Fruit fly (Drosophila melanogaster) Kc167 (cell line): ENCODE results near the gene Wdr62.

Source experiments
- Myc ChIP-seq: fragments of >200 bp; optimal IDR thresholded peaks from 2 replicates; lab custom pipeline; 2017; ENCODE audit warnings: missing external identifiers
- Sin3A ChIP-seq: fragments of >200 bp; optimal IDR thresholded peaks from 2 replicates; lab custom pipeline; 2018; ENCODE audit warnings: missing external identifiers
- h ChIP-seq: fragments of >200 bp; optimal IDR thresholded peaks from 3 replicates; lab custom pipeline; 2018; ENCODE audit warnings: missing external identifiers
- insv ChIP-seq: fragments of >200 bp; optimal IDR thresholded peaks from 3 replicates; lab custom pipeline; 2018; ENCODE audit warnings: missing external identifiers
- psq ChIP-seq: fragments of >200 bp; optimal IDR thresholded peaks from 2 replicates; lab custom pipeline; 2017; ENCODE audit warnings: missing external identifiers
- ttk ChIP-seq: sonication (Bioruptor generic); optimal IDR thresholded peaks from 2 replicates; lab custom pipeline; 2017; ENCODE audit warnings: missing external identifiers

The Wdr62 gene

dm6 chr2L:1986343-1987280 is 102.2 kb downstream of the Wdr62 start:
- no peak for TF ChIP-seq h (lab: Kevin White, UChicago)
- no peak for TF ChIP-seq ttk (lab: Kevin White, UChicago)
- no peak for TF ChIP-seq Sin3A
- TF ChIP-seq Myc = no peak
- TF ChIP-seq psq (lab: Kevin White, UChicago) = no peak
- TF ChIP-seq insv (lab: Kevin White, UChicago) = no peak

DNA sequence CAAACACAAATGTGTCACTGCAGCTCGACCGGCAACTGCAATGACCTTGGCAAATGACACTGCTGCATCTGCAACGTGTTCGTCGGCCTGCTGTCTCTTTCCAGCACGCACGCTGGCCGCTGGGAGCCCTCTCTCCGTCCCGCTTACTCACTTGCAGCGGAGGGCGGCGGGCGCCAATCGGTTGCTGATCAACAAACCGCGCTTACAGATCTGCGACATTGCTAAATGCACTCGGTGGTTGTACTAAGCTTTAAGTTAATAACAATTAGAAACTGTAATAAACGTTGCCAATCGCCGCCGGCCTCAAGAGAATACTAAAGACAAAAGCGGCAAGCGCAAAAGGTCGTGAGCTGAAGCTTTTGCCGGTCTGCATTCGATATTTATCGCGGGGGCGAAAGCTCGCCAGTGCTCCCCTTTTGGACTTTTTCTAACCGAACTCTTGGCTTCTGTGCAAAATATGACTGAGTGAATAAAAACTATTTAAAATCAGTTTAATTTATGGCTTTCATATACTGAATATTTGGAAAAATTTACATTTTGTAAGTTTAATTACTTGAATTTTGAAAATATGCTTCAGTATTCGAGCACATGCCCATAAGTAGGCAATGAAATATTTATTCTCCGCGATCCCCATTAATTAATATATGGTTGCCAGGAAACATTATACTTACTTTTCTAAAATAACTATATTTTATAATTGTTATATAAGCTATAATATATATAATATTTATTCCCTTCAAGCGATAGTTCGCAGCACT is 103.2 kb downstream of the Wdr62 start, which contains the start of gene Got2:
Gene Got2 (minus strand): TSS at position 325 of the 758 bp plus-strand sequence.
- TF ChIP-seq insv (lab: Kevin White, UChicago) = no peak
- no peak for TF ChIP-seq ttk (lab: Kevin White, UChicago)
- no peak for TF ChIP-seq h (lab: Kevin White, UChicago)
- no peak for TF ChIP-seq Sin3A
- no peak for TF ChIP-seq Myc
- no peak for TF ChIP-seq psq (lab: Kevin White, UChicago)

- no peak for TF ChIP-seq ttk (lab: Kevin White, UChicago)
- no peak for TF ChIP-seq insv (lab: Kevin White, UChicago)
- no peak for TF ChIP-seq psq (lab: Kevin White, UChicago)
These were observed 103.8 kb downstream of the Wdr62 start, which contains the start of gene Npc2a for dm6 chr2L:1988192-1988561. TSS of gene Npc2a (plus strand) at chr2L:1988290.

DNA sequence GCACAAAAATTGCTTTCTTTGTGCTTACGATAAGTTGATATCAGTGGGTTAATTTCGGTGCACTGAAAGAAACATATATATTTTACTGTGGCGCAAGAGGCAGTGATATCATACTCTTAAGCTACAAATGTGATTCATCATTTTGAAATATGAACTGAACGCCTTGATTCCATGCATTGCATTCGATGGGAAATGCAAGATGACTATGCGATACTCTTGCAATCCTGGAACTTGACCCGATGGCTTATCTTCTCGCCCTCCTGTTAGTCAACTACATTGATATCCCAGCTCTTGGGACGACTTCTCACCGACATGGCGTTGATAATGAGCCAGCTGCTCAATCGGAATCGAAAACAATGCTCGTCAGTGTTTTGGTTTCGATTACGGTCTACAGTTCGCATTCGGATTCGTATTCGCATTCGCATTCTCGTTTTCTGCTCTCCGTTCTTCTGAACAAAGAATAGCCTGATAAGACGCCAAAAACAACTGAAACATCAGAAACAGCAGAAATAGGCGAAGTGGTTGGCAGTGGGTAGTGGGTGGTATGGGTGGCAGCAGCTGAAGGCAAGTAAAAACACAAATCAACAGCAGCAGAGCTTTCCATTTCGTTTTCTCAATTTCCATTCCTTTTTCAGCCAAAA is 105.0 kb downstream of the Wdr62 start:
- TF ChIP-seq ttk (lab: Kevin White, UChicago) = no peak
- TF ChIP-seq h (lab: Kevin White, UChicago) = no peak
- TF ChIP-seq insv (lab: Kevin White, UChicago) = no peak
- no peak for TF ChIP-seq psq (lab: Kevin White, UChicago)
- no peak for TF ChIP-seq Sin3A
- TF ChIP-seq Myc = no peak

DNA sequence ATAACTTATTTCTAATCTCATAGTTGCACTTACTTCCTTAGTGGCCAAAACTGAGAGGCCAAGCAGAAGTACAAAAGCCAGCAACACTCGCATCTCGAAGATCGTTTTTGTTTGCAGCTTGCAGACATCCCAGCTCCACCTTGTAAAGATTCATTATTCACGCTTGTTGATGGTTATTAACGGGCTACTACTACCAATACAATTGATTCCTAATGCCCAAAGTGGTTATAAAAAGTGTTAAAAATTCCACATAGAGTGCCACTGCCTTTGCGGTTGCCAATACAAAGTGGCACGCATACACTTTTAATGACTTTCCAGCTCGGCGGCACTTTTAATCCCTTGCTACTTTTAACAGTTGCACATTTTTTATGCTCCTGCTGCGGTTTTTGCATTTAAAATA is 107.6 kb downstream of the Wdr62 start, which contains the start of gene Obp22a:
Gene Obp22a (minus strand): TSS at position 101 of the 400 bp plus-strand sequence.
- TF ChIP-seq ttk (lab: Kevin White, UChicago) (no peak), Myc (no peak), h (lab: Kevin White, UChicago) (no peak), Sin3A (no peak), insv (lab: Kevin White, UChicago) (no peak), psq (lab: Kevin White, UChicago) (no peak)
